Worm (Caenorhabditis elegans) whole organism, midembryonic: ENCODE measurements around the gene F41B4.1.
A peak's percentile ranks its signal among the peaks of the same experiment; 100 is the strongest.
"Not testable (repeated sequence)": the region's sequence is repeated elsewhere in the genome, so short reads cannot be mapped to it uniquely, and the experiment has no call there.

ENCODE experiments used
- T22C8.4 ChIP-seq: fragments of 200-800 bp; sonication (Bioruptor generic); IDR thresholded peaks from 2 replicates; pipeline ENCODE4 v1.3.6; 2022; ENCODE audit warnings: missing genetic modification characterization, missing compliant biosample characterization
- cog-1 ChIP-seq: sonication (generic microtip); optimal IDR thresholded peaks from 2 replicates; lab custom pipeline; 2016; ENCODE audit warnings: missing genetic modification characterization, missing compliant biosample characterization
- flt-1 ChIP-seq: fragments of 200-800 bp; sonication (Bioruptor generic); IDR thresholded peaks from 2 replicates; pipeline ENCODE4 v1.3.6; 2022; ENCODE audit warnings: missing genetic modification characterization, missing compliant biosample characterization
- klf-2 ChIP-seq: fragments of 200-800 bp; sonication (Bioruptor generic); conservative IDR thresholded peaks from 2 replicates; pipeline ENCODE4 v1.3.6; 2022; ENCODE audit warnings: missing genetic modification reagents, missing genetic modification characterization, missing compliant biosample characterization
- med-1 ChIP-seq: sonication (generic microtip); optimal IDR thresholded peaks from 2 replicates; lab custom pipeline; 2017; ENCODE audit warnings: missing genetic modification characterization, mild to moderate bottlenecking, missing compliant biosample characterization, antibody characterized with exemption, missing genetic modification reagents; ENCODE audit not compliant: insufficient read depth
- ref-1 ChIP-seq: fragments of 200-800 bp; sonication (Bioruptor generic); conservative IDR thresholded peaks from 2 replicates; pipeline ENCODE4 v1.3.6; 2022; ENCODE audit warnings: missing genetic modification reagents, missing genetic modification characterization, missing compliant biosample characterization
- tab-1 ChIP-seq: fragments of 200-800 bp; sonication (Bioruptor generic); IDR thresholded peaks from 2 replicates; pipeline ENCODE4 v1.3.6; 2022; ENCODE audit warnings: missing genetic modification characterization, missing compliant biosample characterization
- ztf-23 ChIP-seq: fragments of 200-800 bp; sonication (Bioruptor generic); IDR thresholded peaks from 2 replicates; pipeline ENCODE4 v1.3.6; 2022; ENCODE audit warnings: missing genetic modification reagents, missing genetic modification characterization, missing compliant biosample characterization
- ztf-29 ChIP-seq: fragments of 200-800 bp; sonication (Bioruptor generic); IDR thresholded peaks from 2 replicates; pipeline ENCODE4 v1.3.6; 2022; ENCODE audit warnings: missing genetic modification reagents, missing genetic modification characterization, missing compliant biosample characterization

Gene F41B4.1

ce11 chrX:6825840-6826239 is at the start of gene F41B4.1:
Gene F41B4.1, minus strand, starts transcription at chrX:6825862.
- TF ChIP-seq T22C8.4 (no peak), ztf-23 (no peak), tab-1 (GFP tag; lab: Robert Waterston, UW) (no peak), ref-1 (no peak), ztf-29 (GFP tag; lab: Robert Waterston, UW) (no peak), klf-2 (GFP tag; lab: Robert Waterston, UW) (no peak), cog-1 (tag; lab: Kevin White, UChicago) (no peak), flt-1 (GFP tag; lab: Robert Waterston, UW) (no peak), med-1 (GFP tag; lab: Kevin White, UChicago) (no peak)

ce11 chrX:6875273-6875672 is 49.6 kb upstream of the F41B4.1 start:
- no peak for TF ChIP-seq T22C8.4

ce11 chrX:6874723-6875122 is 49.1 kb upstream of the F41B4.1 start, which contains the start of gene F41C6.4:
Gene F41C6.4, minus strand, starts transcription at chrX:6874823.
- no peak for TF ChIP-seq cog-1 (tag; lab: Kevin White, UChicago)
- no peak for TF ChIP-seq klf-2 (GFP tag; lab: Robert Waterston, UW)
- no peak for TF ChIP-seq T22C8.4
- no peak for TF ChIP-seq ztf-23
- no peak for TF ChIP-seq ztf-29 (GFP tag; lab: Robert Waterston, UW)
- TF ChIP-seq med-1 (GFP tag; lab: Kevin White, UChicago) = no peak
- no peak for TF ChIP-seq tab-1 (GFP tag; lab: Robert Waterston, UW)
- TF ChIP-seq flt-1 (GFP tag; lab: Robert Waterston, UW) = no peak
- TF ChIP-seq ref-1 = no peak

- TF ChIP-seq klf-2, tab-1, ztf-29 (GFP tag; lab: Robert Waterston, UW): not testable (repeated sequence)
These were observed 43.0 kb upstream of the F41B4.1 start, which contains the start of gene C53B7.6 for ce11 chrX:6868669-6869068. Gene C53B7.6, minus strand, starts transcription at chrX:6868769.

- TF ChIP-seq klf-2 (GFP tag; lab: Robert Waterston, UW) = 0 out of 2 replicates have a peak, but pooled peaks have one; percentile 38
- no peak for TF ChIP-seq med-1 (GFP tag; lab: Kevin White, UChicago)
- peak; percentile 20; the same call in 1 of the 2 replicates for TF ChIP-seq ztf-29 (GFP tag; lab: Robert Waterston, UW)
- TF ChIP-seq flt-1 (GFP tag; lab: Robert Waterston, UW) = no peak; the same call in 1 of the 2 replicates
- peak; percentile 37 for TF ChIP-seq cog-1 (tag; lab: Kevin White, UChicago)
- peak; percentile 69; the same call in 1 of the 2 replicates for TF ChIP-seq tab-1 (GFP tag; lab: Robert Waterston, UW)
- no peak; the same call in 1 of the 2 replicates for TF ChIP-seq ref-1
- 0 out of 2 replicates have a peak, but pooled peaks have one; percentile 63 for TF ChIP-seq ztf-23
- no peak for TF ChIP-seq T22C8.4
These were observed 42.0 kb upstream of the F41B4.1 start for ce11 chrX:6867707-6868106.

ce11 chrX:6866900-6867299 is 41.2 kb upstream of the F41B4.1 start:
- no peak for TF ChIP-seq ztf-23
- TF ChIP-seq med-1 (GFP tag; lab: Kevin White, UChicago) = no peak
- no peak for TF ChIP-seq tab-1 (GFP tag; lab: Robert Waterston, UW)
- no peak for TF ChIP-seq T22C8.4
- TF ChIP-seq klf-2 (GFP tag; lab: Robert Waterston, UW) = no peak
- TF ChIP-seq ztf-29 (GFP tag; lab: Robert Waterston, UW) = no peak
- no peak for TF ChIP-seq flt-1 (GFP tag; lab: Robert Waterston, UW)
- TF ChIP-seq ref-1 = no peak
- TF ChIP-seq cog-1 (tag; lab: Kevin White, UChicago) = no peak

- no peak for TF ChIP-seq flt-1 (GFP tag; lab: Robert Waterston, UW)
- no peak for TF ChIP-seq tab-1 (GFP tag; lab: Robert Waterston, UW)
- TF ChIP-seq klf-2 (GFP tag; lab: Robert Waterston, UW) = no peak
- TF ChIP-seq ztf-29 (GFP tag; lab: Robert Waterston, UW) = no peak
- no peak for TF ChIP-seq ref-1
- no peak for TF ChIP-seq ztf-23
- TF ChIP-seq med-1 (GFP tag; lab: Kevin White, UChicago) = no peak
- TF ChIP-seq cog-1 (tag; lab: Kevin White, UChicago) = no peak
These were observed 40.2 kb upstream of the F41B4.1 start, which contains the start of gene odr-10 for ce11 chrX:6865839-6866238. Gene odr-10, minus strand, starts transcription at chrX:6865939.

ce11 chrX:6863032-6863431 is 37.4 kb upstream of the F41B4.1 start, which contains the start of gene nep-4:
Gene nep-4, minus strand, starts transcription at chrX:6863424.
- TF ChIP-seq ztf-29 (GFP tag; lab: Robert Waterston, UW) (no peak), T22C8.4 (no peak), klf-2 (GFP tag; lab: Robert Waterston, UW) (no peak), ref-1 (no peak), cog-1 (tag; lab: Kevin White, UChicago) (no peak), tab-1 (GFP tag; lab: Robert Waterston, UW) (no peak), med-1 (GFP tag; lab: Kevin White, UChicago) (no peak), flt-1 (GFP tag; lab: Robert Waterston, UW) (no peak), ztf-23 (no peak)

ce11 chrX:6861564-6861963 is 35.9 kb upstream of the F41B4.1 start:
- TF ChIP-seq T22C8.4 (no peak), tab-1 (GFP tag; lab: Robert Waterston, UW) (no peak), flt-1 (GFP tag; lab: Robert Waterston, UW) (no peak), ref-1 (no peak), klf-2 (GFP tag; lab: Robert Waterston, UW) (no peak), ztf-23 (no peak), med-1 (GFP tag; lab: Kevin White, UChicago) (no peak), cog-1 (tag; lab: Kevin White, UChicago) (no peak), ztf-29 (GFP tag; lab: Robert Waterston, UW) (no peak)

- TF ChIP-seq cog-1 (tag; lab: Kevin White, UChicago) (no peak), ztf-29 (GFP tag; lab: Robert Waterston, UW) (no peak), flt-1 (GFP tag; lab: Robert Waterston, UW) (no peak), klf-2 (GFP tag; lab: Robert Waterston, UW) (no peak), ref-1 (no peak), ztf-23 (no peak), tab-1 (GFP tag; lab: Robert Waterston, UW) (no peak), med-1 (GFP tag; lab: Kevin White, UChicago) (no peak), T22C8.4 (no peak)
These were observed 31.1 kb upstream of the F41B4.1 start for ce11 chrX:6856793-6857192.
